Worm (Caenorhabditis elegans): ENCODE results near the gene nlp-45.

nlp-45 gene

ce11 chrX:2287977-2288387 lies 50.1 kb downstream of the nlp-45 start:
- peak; percentile 9 for TF ChIP-seq F13C5.2 (tag; optimal IDR thresholded peaks at IDR 0.05)
- no peak for TF ChIP-seq tra-4 (tag; optimal IDR thresholded peaks at IDR 0.05)
- TF ChIP-seq hnd-1 (tag; optimal IDR thresholded peaks at IDR 0.05): no peak
- no peak for TF ChIP-seq scrt-1 (GFP tag; IDR thresholded peaks at IDR 0.05)
- TF ChIP-seq sea-1 (GFP tag; conservative IDR thresholded peaks at IDR 0.05): no peak
- TF ChIP-seq ets-7 (tag; optimal IDR thresholded peaks at IDR 0.05): no peak
- TF ChIP-seq hmbx-1 (tag; optimal IDR thresholded peaks at IDR 0.05): no peak
- no peak for TF ChIP-seq pes-1 (GFP tag; IDR thresholded peaks at IDR 0.05)
- no peak for TF ChIP-seq tbx-11 (GFP tag; IDR thresholded peaks at IDR 0.05)
- TF ChIP-seq ceh-36 (tag; optimal IDR thresholded peaks at IDR 0.05): no peak
- TF ChIP-seq flt-1 (GFP tag; IDR thresholded peaks at IDR 0.05): no peak
- TF ChIP-seq ceh-13 (GFP tag; optimal IDR thresholded peaks at IDR 0.05): no peak
- TF ChIP-seq hmg-4 (GFP tag; optimal IDR thresholded peaks at IDR 0.05): peak; percentile 67
- TF ChIP-seq aly-1 (tag; optimal IDR thresholded peaks at IDR 0.05): no peak
- TF ChIP-seq B0310.2 (tag; optimal IDR thresholded peaks at IDR 0.05): no peak

Measured in whole organism, early embryonic.